Fruit fly (Drosophila melanogaster): Measurements from ENCODE around the gene CG3744.
A peak's percentile ranks its signal among the peaks of the same experiment; 100 is the strongest.

CG3744 gene

DNA sequence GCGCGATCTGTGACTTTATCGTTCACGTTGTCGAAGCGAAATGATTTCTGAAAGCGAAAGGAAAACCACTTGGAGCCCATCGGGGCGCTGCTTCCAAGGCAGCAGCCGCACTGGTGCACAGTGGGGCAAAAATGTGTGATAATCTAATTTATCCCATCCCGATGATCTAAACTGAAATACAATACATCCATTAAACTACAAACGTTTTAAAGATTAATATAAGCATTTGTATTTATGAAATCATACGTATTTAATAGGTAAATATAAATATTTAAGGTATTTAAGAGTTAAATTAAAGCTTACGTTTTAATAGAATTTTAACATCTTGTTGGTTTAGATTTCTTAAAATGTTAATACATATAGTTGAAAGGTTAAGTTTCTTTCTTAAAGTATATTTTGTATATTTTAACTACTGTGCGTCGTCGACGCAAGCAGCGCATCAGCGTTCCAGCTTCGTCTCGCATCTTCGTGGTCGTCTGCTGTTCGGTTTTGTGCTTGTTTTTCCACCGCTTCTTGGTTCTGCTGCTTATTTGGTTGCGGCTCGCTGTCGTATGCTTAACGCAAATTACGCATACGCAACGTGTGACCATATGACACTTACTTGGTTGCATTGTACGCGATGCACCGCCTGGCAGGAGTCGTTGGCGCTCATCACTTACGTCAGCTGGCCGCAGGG, 29.6 kb upstream of the CG3744 start, which contains the start of gene CG13643 (continued):
- TF ChIP-seq CG3032 (tag; optimal IDR thresholded peaks at IDR 0.05) (no peak), ss (GFP tag; optimal IDR thresholded peaks at IDR 0.05) (peak; percentile 35 to 56), Hr39 (GFP tag; optimal IDR thresholded peaks at IDR 0.05) (no peak), Sox14 (GFP tag; optimal IDR thresholded peaks at IDR 0.05) (no peak), CG1621 (tag; optimal IDR thresholded peaks at IDR 0.05) (no peak), esn (GFP tag; optimal IDR thresholded peaks at IDR 0.05) (no peak), OdsH (GFP tag; optimal IDR thresholded peaks at IDR 0.05) (peak; percentile 55), CG10669 (GFP tag; optimal IDR thresholded peaks at IDR 0.05) (no peak), Eip78C (GFP tag) (peak; percentile 88), CG11902 (GFP tag; optimal IDR thresholded peaks at IDR 0.05) (no peak), CG8119 (GFP tag; IDR thresholded peaks at IDR 0.05) (peak; percentile 86), Blimp-1 (GFP tag; optimal IDR thresholded peaks at IDR 0.05) (peak; percentile 54), CG9139 (GFP tag; optimal IDR thresholded peaks at IDR 0.05) (no peak), svp (GFP tag) (peak; percentile 70), Smox (GFP tag; optimal IDR thresholded peaks at IDR 0.05) (peak; percentile 4), CG6163 (GFP tag; IDR thresholded peaks at IDR 0.05) (0 out of 3 replicates have a peak, but pooled peaks have one; percentile 6), CG15336 (GFP tag; IDR thresholded peaks at IDR 0.05) (peak; percentile 82), CG6808 (GFP tag; optimal IDR thresholded peaks at IDR 0.05) (peak; percentile 41), CG16779 (tag; optimal IDR thresholded peaks at IDR 0.05) (peak; percentile 17), CG10631 (GFP tag; optimal IDR thresholded peaks at IDR 0.05) (peak; percentile 40), CG3919 (GFP tag; optimal IDR thresholded peaks at IDR 0.05) (peak; percentile 67), fd85E (GFP tag; optimal IDR thresholded peaks at IDR 0.05) (no peak)

DNA sequence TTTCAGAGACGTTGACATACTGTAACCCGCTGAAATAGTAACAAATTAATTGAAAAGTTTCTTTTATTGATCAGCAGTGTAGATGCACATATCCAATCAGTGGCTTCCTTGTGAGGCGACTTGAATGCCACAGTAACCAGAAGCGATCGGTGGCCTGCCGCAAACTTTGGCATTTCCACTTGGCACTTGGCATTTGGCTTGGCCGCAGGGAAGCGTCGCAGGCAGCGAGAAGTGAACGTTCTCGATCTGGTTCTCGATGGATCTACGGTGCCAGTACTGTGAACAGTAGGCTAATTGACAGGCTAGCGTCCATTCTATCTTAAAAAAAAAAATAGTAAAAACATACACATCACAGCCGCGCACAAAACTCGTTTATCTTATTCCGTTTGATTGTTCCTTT, 24.4 kb upstream of the CG3744 start, which contains the start of gene CG10845:
TSS of gene CG10845 (plus strand) at position 301 of the 400 bp plus-strand sequence.
- no peak for TF ChIP-seq CG11902 (GFP tag; optimal IDR thresholded peaks at IDR 0.05)
- TF ChIP-seq esn (GFP tag; optimal IDR thresholded peaks at IDR 0.05) = no peak
- no peak for TF ChIP-seq CG32006 (GFP tag; optimal IDR thresholded peaks at IDR 0.05)
- TF ChIP-seq CG16779 (tag; optimal IDR thresholded peaks at IDR 0.05) = no peak
- TF ChIP-seq CG6276 (GFP tag; optimal IDR thresholded peaks at IDR 0.05) = no peak
- TF ChIP-seq OdsH (GFP tag; optimal IDR thresholded peaks at IDR 0.05) = no peak

DNA sequence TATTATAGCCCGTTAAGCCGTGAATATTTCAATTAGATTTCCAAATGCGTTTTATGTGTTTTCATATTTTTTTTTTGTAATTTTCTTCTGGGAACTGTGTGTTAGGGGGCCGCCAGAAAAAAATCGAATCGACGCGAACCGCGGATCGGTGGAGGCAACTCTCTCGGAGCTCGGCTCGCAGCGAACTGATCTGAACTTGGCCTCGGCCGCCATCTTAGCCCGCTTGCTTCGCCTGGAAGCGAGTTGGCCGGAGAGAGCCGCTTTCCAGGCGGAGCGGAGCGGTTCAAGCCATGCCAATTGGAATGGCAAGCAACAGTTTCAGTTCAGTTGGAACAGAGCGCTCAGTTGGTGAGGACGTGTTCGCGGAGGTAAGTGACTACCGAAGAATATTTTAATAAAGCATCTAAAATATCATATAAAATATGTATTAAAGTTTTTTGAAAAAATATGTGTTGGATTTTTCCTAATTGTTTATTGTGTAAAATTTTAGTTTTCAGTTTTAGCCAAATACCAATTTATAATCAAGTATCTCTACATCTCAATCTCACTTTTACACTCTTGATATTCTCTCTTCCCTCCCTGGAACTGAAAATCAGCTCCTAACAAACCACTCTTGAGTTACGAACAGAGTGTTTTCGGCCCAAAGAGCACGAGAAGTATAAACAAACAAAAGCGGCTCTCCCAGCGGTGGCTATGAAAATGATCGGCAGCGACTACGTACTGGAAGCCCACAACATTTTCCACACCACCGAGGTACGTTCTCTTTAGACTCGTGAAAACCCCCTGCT, 18.2 kb upstream of the CG3744 start, which contains the start of the genes CG31121 and CG11069:
TSS of gene CG31121 (minus strand) at position 187 of the 788 bp plus-strand sequence.
TSS of gene CG11069 (plus strand) at position 324 of the 788 bp plus-strand sequence.
- TF ChIP-seq CG6163 (GFP tag; IDR thresholded peaks at IDR 0.05) (peak; percentile 28; the same call in 1 of the 3 replicates), CG15336 (GFP tag; IDR thresholded peaks at IDR 0.05) (no peak), CG8119 (GFP tag; IDR thresholded peaks at IDR 0.05) (peak; percentile 29; the same call in 2 of the 3 replicates), CG8319 (GFP tag; optimal IDR thresholded peaks at IDR 0.05) (no peak), Eip75B (GFP tag; optimal IDR thresholded peaks at IDR 0.05) (no peak), achi (GFP tag; optimal IDR thresholded peaks at IDR 0.05) (no peak), Gug (GFP tag; IDR thresholded peaks at IDR 0.05) (no peak), CG4318 (GFP tag; optimal IDR thresholded peaks at IDR 0.05) (no peak), OdsH (GFP tag; optimal IDR thresholded peaks at IDR 0.05) (no peak), CG6276 (GFP tag; optimal IDR thresholded peaks at IDR 0.05) (no peak), CG11902 (GFP tag; optimal IDR thresholded peaks at IDR 0.05) (no peak), spab (GFP tag; optimal IDR thresholded peaks at IDR 0.05) (no peak), CG11762 (GFP tag; optimal IDR thresholded peaks at IDR 0.05; ENCODE audit: insufficient read depth) (peak; percentile 3), Sox15 (GFP tag; optimal IDR thresholded peaks at IDR 0.05) (no peak), CG3919 (GFP tag; optimal IDR thresholded peaks at IDR 0.05) (peak; percentile 6), Ets96B (tag; optimal IDR thresholded peaks at IDR 0.05) (no peak), Ets21C (GFP tag; optimal IDR thresholded peaks at IDR 0.05) (no peak), CG34406 (GFP tag; optimal IDR thresholded peaks at IDR 0.05) (no peak), fkh (GFP tag; optimal IDR thresholded peaks at IDR 0.05) (no peak), CG6808 (GFP tag; optimal IDR thresholded peaks at IDR 0.05) (no peak), pdm3 (GFP tag; optimal IDR thresholded peaks at IDR 0.05) (no peak), CG11294 (GFP tag; IDR thresholded peaks at IDR 0.05) (no peak), topi (GFP tag; optimal IDR thresholded peaks at IDR 0.05) (peak; percentile 10), acj6 (GFP tag; optimal IDR thresholded peaks at IDR 0.05) (no peak), CG8632 (GFP tag; optimal IDR thresholded peaks at IDR 0.05) (no peak), Lpt (GFP tag; optimal IDR thresholded peaks at IDR 0.05) (no peak), fd59A (GFP tag; optimal IDR thresholded peaks at IDR 0.05) (no peak), CG9139 (GFP tag; optimal IDR thresholded peaks at IDR 0.05) (no peak), Eip93F (GFP tag; optimal IDR thresholded peaks at IDR 0.05) (no peak), ss (GFP tag; optimal IDR thresholded peaks at IDR 0.05) (peak in 1 of 2 experiments; percentile 3), CG32006 (GFP tag; optimal IDR thresholded peaks at IDR 0.05) (no peak)

Data from whole organism, prepupa.